Worm (Caenorhabditis elegans): ENCODE measurements around the gene pat-9.

The pat-9 gene

ce11 chrX:16533860-16534259, 2.8 kb upstream of the pat-9 start:
- TF ChIP-seq blmp-1 (tag; optimal IDR thresholded peaks at IDR 0.05) (peak; percentile 87), efl-1 (optimal IDR thresholded peaks at IDR 0.05) (no peak), efl-1 (GFP tag; optimal IDR thresholded peaks at IDR 0.05 in 1 of 2) (no peak), ama-1 (optimal IDR thresholded peaks at IDR 0.05) (no peak)

ce11 chrX:16534564-16534963, 2.1 kb upstream of the pat-9 start:
- TF ChIP-seq unc-130 (tag; optimal IDR thresholded peaks at IDR 0.05) (peak; percentile 25), nhr-19 (GFP tag; conservative IDR thresholded peaks at IDR 0.05) (peak; percentile 69), mef-2 (tag; optimal IDR thresholded peaks at IDR 0.05) (no peak), nhr-71 (tag; optimal IDR thresholded peaks at IDR 0.05) (peak; percentile 81), lin-14 (GFP tag; optimal IDR thresholded peaks at IDR 0.05) (peak; percentile 74), hlh-4 (tag; optimal IDR thresholded peaks at IDR 0.05) (no peak), isw-1 (GFP tag; IDR thresholded peaks at IDR 0.05) (no peak), dsc-1 (tag; optimal IDR thresholded peaks at IDR 0.05) (no peak), rnt-1 (tag; optimal IDR thresholded peaks at IDR 0.05) (peak; percentile 77), nhr-85 (tag) (no peak), lsy-2 (tag; optimal IDR thresholded peaks at IDR 0.05) (peak; percentile 44 to 65), efl-1 (optimal IDR thresholded peaks at IDR 0.05) (peak in 1 of 2 experiments; percentile 7), efl-1 (GFP tag; optimal IDR thresholded peaks at IDR 0.05 in 1 of 2) (no peak), irx-1 (tag; optimal IDR thresholded peaks at IDR 0.05) (no peak), ama-1 (optimal IDR thresholded peaks at IDR 0.05) (no peak), xbp-1 (tag; optimal IDR thresholded peaks at IDR 0.05) (peak; percentile 2), nhr-47 (tag; optimal IDR thresholded peaks at IDR 0.05) (peak; percentile 13), nhr-20 (tag; optimal IDR thresholded peaks at IDR 0.05) (peak; percentile 30), snu-23 (GFP tag; optimal IDR thresholded peaks at IDR 0.05) (peak; percentile 51), pqm-1 (tag; optimal IDR thresholded peaks at IDR 0.05) (no peak), lin-39 (tag; optimal IDR thresholded peaks at IDR 0.05) (peak; percentile 28), nhr-84 (tag; optimal IDR thresholded peaks at IDR 0.05) (no peak), mdl-1 (tag; optimal IDR thresholded peaks at IDR 0.05) (no peak), sup-37 (GFP tag; optimal IDR thresholded peaks at IDR 0.05) (no peak), swsn-7 (tag; optimal IDR thresholded peaks at IDR 0.05) (peak; percentile 3)

- TF ChIP-seq rnt-1 (tag; optimal IDR thresholded peaks at IDR 0.05) (peak; percentile 8), efl-1 (optimal IDR thresholded peaks at IDR 0.05) (no peak), efl-1 (GFP tag; optimal IDR thresholded peaks at IDR 0.05 in 1 of 2) (peak in 1 of 2 experiments; percentile 50), xbp-1 (tag; optimal IDR thresholded peaks at IDR 0.05) (no peak), alr-1 (tag; optimal IDR thresholded peaks at IDR 0.05; ENCODE audit: borderline replicate concordance) (no peak)
Observed at ce11 chrX:16535192-16535591, 1.5 kb upstream of the pat-9 start.

- TF ChIP-seq nhr-11 (tag; optimal IDR thresholded peaks at IDR 0.05) (no peak), dpl-1 (GFP tag; optimal IDR thresholded peaks at IDR 0.05) (no peak), fkh-4 (tag; optimal IDR thresholded peaks at IDR 0.05; ENCODE audit: borderline replicate concordance) (no peak), unc-30 (tag; optimal IDR thresholded peaks at IDR 0.05) (no peak), blmp-1 (tag; optimal IDR thresholded peaks at IDR 0.05) (no peak)
Observed at ce11 chrX:16540374-16540773, 3.7 kb downstream of the pat-9 start, which contains the start of gene osm-1. TSS of gene osm-1 (plus strand) at chrX:16540674.

ce11 chrX:16543887-16544286, 7.2 kb downstream of the pat-9 start:
- TF ChIP-seq efl-1 (optimal IDR thresholded peaks at IDR 0.05) = no peak
- TF ChIP-seq efl-1 (GFP tag; optimal IDR thresholded peaks at IDR 0.05 in 1 of 2) = peak in 1 of 2 experiments; percentile 45
- no peak for TF ChIP-seq ceh-90 (tag; optimal IDR thresholded peaks at IDR 0.05)
- TF ChIP-seq dpl-1 (GFP tag; optimal IDR thresholded peaks at IDR 0.05) = no peak
- TF ChIP-seq ces-1 (GFP tag; optimal IDR thresholded peaks at IDR 0.05) = no peak
- TF ChIP-seq lin-14 (GFP tag; optimal IDR thresholded peaks at IDR 0.05) = no peak
- TF ChIP-seq unc-86 (tag; optimal IDR thresholded peaks at IDR 0.05) = no peak
